Worm (Caenorhabditis elegans) whole organism, L4 larva: Measurements from ENCODE around the gene sav-1.
A peak's percentile ranks its signal among the peaks of the same experiment; 100 is the strongest.

ENCODE experiments used
- D1046.2 ChIP-seq: fragments of 200-800 bp; sonication (Bioruptor generic); IDR thresholded peaks from 2 replicates; pipeline ENCODE4 v1.3.6; 2022; ENCODE audit warnings: missing genetic modification characterization, missing compliant biosample characterization
- F44E2.7 ChIP-seq: fragments of 200-800 bp; sonication (Bioruptor generic); IDR thresholded peaks from 2 replicates; pipeline ENCODE4 v2.1.2; 2022; ENCODE audit warnings: missing genetic modification characterization, missing compliant biosample characterization
- F49E8.2 ChIP-seq: sonication (generic microtip); optimal IDR thresholded peaks from 2 replicates; lab custom pipeline; 2016; ENCODE audit warnings: missing compliant biosample characterization, mild to moderate bottlenecking, missing genetic modification characterization, borderline replicate concordance
- T26A8.4 ChIP-seq: fragments of 200-800 bp; sonication (Bioruptor generic); IDR thresholded peaks from 2 replicates; pipeline ENCODE4 v1.3.6; 2022; ENCODE audit warnings: missing genetic modification characterization, missing compliant biosample characterization
- Y5F2A.4 ChIP-seq: fragments of 200-800 bp; sonication (Bioruptor generic); optimal IDR thresholded peaks from 2 replicates; lab custom pipeline; 2018; ENCODE audit warnings: mild to moderate bottlenecking, missing genetic modification characterization, missing compliant biosample characterization
- Y75B8A.6 ChIP-seq: fragments of 200-800 bp; sonication (Bioruptor generic); IDR thresholded peaks from 2 replicates; pipeline ENCODE4 v1.3.6; 2022; ENCODE audit warnings: missing genetic modification reagents, missing genetic modification characterization, missing compliant biosample characterization
- aha-1 ChIP-seq: fragments of 150-350 bp; peaks from one replicate; lab custom pipeline; 2014; ENCODE audit warnings: missing biosample characterization, missing genetic modification characterization
- ama-1 ChIP-seq: fragments of 150-350 bp; optimal IDR thresholded peaks from 2 replicates; lab custom pipeline; 2014; ENCODE audit warnings: inconsistent platforms, mixed read lengths
- attf-4 ChIP-seq: sonication (generic microtip); optimal IDR thresholded peaks from 3 replicates; lab custom pipeline; 2017; ENCODE audit warnings: missing biosample characterization, missing genetic modification characterization
- ceh-20 ChIP-seq: fragments of 200-800 bp; sonication (Bioruptor generic); IDR thresholded peaks from 2 replicates; pipeline ENCODE4 v1.3.6; 2022; ENCODE audit warnings: missing genetic modification reagents, missing genetic modification characterization, missing compliant biosample characterization
- ceh-28 ChIP-seq: fragments of 150-350 bp; optimal IDR thresholded peaks from 2 replicates; lab custom pipeline; 2014; ENCODE audit warnings: missing biosample characterization, missing genetic modification reagents, missing genetic modification characterization
- daf-12 ChIP-seq: fragments of 150-350 bp; optimal IDR thresholded peaks from 2 replicates; lab custom pipeline; 2014; ENCODE audit warnings: missing biosample characterization, missing genetic modification reagents, missing genetic modification characterization
- daf-16 ChIP-seq, 3 experiments: sonication (generic microtip); optimal IDR thresholded peaks; 2 replicates each; lab custom pipeline; 2016 to 2017; ENCODE audit warnings: missing genetic modification characterization in 3 of 3, missing genetic modification reagents in 3 of 3, mild to moderate bottlenecking in 2 of 3, missing compliant biosample characterization in 2 of 3, missing biosample characterization in 1 of 3, moderate library complexity in 1 of 3
- daf-8 ChIP-seq: fragments of 200-800 bp; sonication (Bioruptor generic); IDR thresholded peaks from 2 replicates; pipeline ENCODE4 v1.3.6; 2022; ENCODE audit warnings: missing genetic modification characterization, missing compliant biosample characterization
- dmd-6 ChIP-seq: fragments of 200-800 bp; sonication (Bioruptor generic); IDR thresholded peaks from 2 replicates; pipeline ENCODE4 v1.3.6; 2022; ENCODE audit warnings: missing genetic modification reagents, missing genetic modification characterization, missing compliant biosample characterization
- dmd-8 ChIP-seq: fragments of 200-800 bp; sonication (Bioruptor generic); IDR thresholded peaks from 2 replicates; pipeline ENCODE4 v1.3.6; 2022; ENCODE audit warnings: missing genetic modification characterization, missing compliant biosample characterization
- dve-1 ChIP-seq: sonication (generic microtip); optimal IDR thresholded peaks from 2 replicates; lab custom pipeline; 2017; ENCODE audit warnings: antibody characterized with exemption, mild to moderate bottlenecking, missing genetic modification characterization, missing compliant biosample characterization; ENCODE audit not compliant: insufficient read depth
- egl-43 ChIP-seq: fragments of 200-800 bp; sonication (Bioruptor generic); IDR thresholded peaks from 2 replicates; pipeline ENCODE4 v1.3.6; 2022; ENCODE audit warnings: missing genetic modification reagents, missing genetic modification characterization, missing compliant biosample characterization
- fkh-10 ChIP-seq: fragments of 150-350 bp; optimal IDR thresholded peaks from 2 replicates; lab custom pipeline; 2014; ENCODE audit warnings: missing biosample characterization, missing genetic modification reagents, missing genetic modification characterization
- gei-8 ChIP-seq: fragments of 200-800 bp; sonication (Bioruptor generic); optimal IDR thresholded peaks from 2 replicates; lab custom pipeline; 2018; ENCODE audit warnings: mild to moderate bottlenecking, missing genetic modification characterization, missing compliant biosample characterization
- hif-1 ChIP-seq, 2 experiments: sonication (generic microtip); optimal IDR thresholded peaks; 2 replicates each; lab custom pipeline; 2016 to 2017; ENCODE audit warnings: missing compliant biosample characterization in 2 of 2, missing genetic modification characterization in 2 of 2, missing genetic modification reagents in 2 of 2, missing genotype in 2 of 2, mild to moderate bottlenecking in 1 of 2
- hlh-11 ChIP-seq: fragments of 200-800 bp; sonication (Bioruptor generic); optimal IDR thresholded peaks from 2 replicates; lab custom pipeline; 2018; ENCODE audit warnings: mild to moderate bottlenecking, missing genetic modification characterization, missing compliant biosample characterization
- hmg-1.1 ChIP-seq: fragments of 200-800 bp; sonication (Bioruptor generic); IDR thresholded peaks from 2 replicates; pipeline ENCODE4 v1.3.6; 2022; ENCODE audit warnings: missing genetic modification reagents, missing genetic modification characterization, missing compliant biosample characterization
- jun-1 ChIP-seq: fragments of 150-350 bp; optimal IDR thresholded peaks from 2 replicates; lab custom pipeline; 2014; ENCODE audit warnings: missing biosample characterization, missing genetic modification reagents, missing genetic modification characterization
- lin-1 ChIP-seq: fragments of 200-800 bp; sonication (Bioruptor generic); IDR thresholded peaks from 2 replicates; pipeline ENCODE4 v1.3.6; 2022; ENCODE audit warnings: missing genetic modification reagents, missing genetic modification characterization, missing compliant biosample characterization
- lin-15B ChIP-seq: fragments of 150-350 bp; sonication (generic microtip); optimal IDR thresholded peaks from 3 replicates; lab custom pipeline; 2014; ENCODE audit warnings: missing biosample characterization, missing genetic modification characterization
- lin-39 ChIP-seq: fragments of 150-350 bp; optimal IDR thresholded peaks from 2 replicates; lab custom pipeline; 2014; ENCODE audit warnings: missing biosample characterization, missing genetic modification reagents, missing genetic modification characterization
- mdt-29 ChIP-seq: fragments of 200-800 bp; sonication (Bioruptor generic); IDR thresholded peaks from 2 replicates; pipeline ENCODE4 v1.3.6; 2022; ENCODE audit warnings: missing genetic modification reagents, missing genetic modification characterization, missing compliant biosample characterization
- mep-1 ChIP-seq: fragments of 150-350 bp; sonication (generic microtip); optimal IDR thresholded peaks from 3 replicates; lab custom pipeline; 2014; ENCODE audit warnings: missing biosample characterization, missing genetic modification characterization
- mes-2 ChIP-seq: sonication (generic microtip); optimal IDR thresholded peaks from 2 replicates; lab custom pipeline; 2016; ENCODE audit warnings: missing genotype, mild to moderate bottlenecking, missing genetic modification characterization, missing compliant biosample characterization; ENCODE audit not compliant: poor library complexity, severe bottlenecking
- mxl-3 ChIP-seq: fragments of 200-800 bp; sonication (Bioruptor generic); optimal IDR thresholded peaks from 2 replicates; lab custom pipeline; 2018; ENCODE audit warnings: mild to moderate bottlenecking, missing genetic modification characterization, missing compliant biosample characterization
- nhr-102 ChIP-seq: sonication (generic microtip); optimal IDR thresholded peaks from 2 replicates; lab custom pipeline; 2016; ENCODE audit warnings: mild to moderate bottlenecking, missing genetic modification characterization, moderate library complexity, missing compliant biosample characterization
- nhr-11 ChIP-seq: fragments of 150-350 bp; optimal IDR thresholded peaks from 2 replicates; lab custom pipeline; 2014; ENCODE audit warnings: missing biosample characterization, missing genetic modification characterization
- nhr-237 ChIP-seq: sonication (generic microtip); optimal IDR thresholded peaks from 2 replicates; lab custom pipeline; 2017; ENCODE audit warnings: missing biosample characterization, missing genetic modification characterization
- nhr-41 ChIP-seq: fragments of 200-800 bp; sonication (Bioruptor generic); IDR thresholded peaks from 2 replicates; pipeline ENCODE4 v1.3.6; 2022; ENCODE audit warnings: missing genetic modification reagents, missing genetic modification characterization, missing compliant biosample characterization
- nhr-6 ChIP-seq: fragments of 150-350 bp; optimal IDR thresholded peaks from 2 replicates; lab custom pipeline; 2014; ENCODE audit warnings: missing biosample characterization, missing genetic modification characterization
- pqm-1 ChIP-seq: sonication (generic microtip); optimal IDR thresholded peaks from 2 replicates; lab custom pipeline; 2017; ENCODE audit warnings: missing biosample characterization, missing genetic modification characterization
- rbr-2 ChIP-seq: sonication (generic microtip); optimal IDR thresholded peaks from 2 replicates; lab custom pipeline; 2016; ENCODE audit warnings: missing genotype, missing genetic modification characterization, missing compliant biosample characterization
- sdz-12 ChIP-seq: fragments of 200-800 bp; sonication (Bioruptor generic); optimal IDR thresholded peaks from 2 replicates; lab custom pipeline; 2018; ENCODE audit warnings: mild to moderate bottlenecking, missing genetic modification characterization, missing compliant biosample characterization
- set-16 ChIP-seq: fragments of 200-800 bp; sonication (Bioruptor generic); IDR thresholded peaks from 2 replicates; pipeline ENCODE4 v1.3.6; 2022; ENCODE audit warnings: missing genetic modification reagents, missing genetic modification characterization, missing compliant biosample characterization
- skn-1 ChIP-seq: fragments of 150-350 bp; optimal IDR thresholded peaks from 2 replicates; lab custom pipeline; 2014; ENCODE audit warnings: missing biosample characterization, missing genetic modification characterization
- spr-3 ChIP-seq: fragments of 200-800 bp; sonication (Bioruptor generic); optimal IDR thresholded peaks from 2 replicates; lab custom pipeline; 2018; ENCODE audit warnings: mild to moderate bottlenecking, missing genetic modification characterization, missing compliant biosample characterization
- tag-97 ChIP-seq: fragments of 200-800 bp; sonication (Bioruptor generic); IDR thresholded peaks from 2 replicates; pipeline ENCODE4 v1.3.6; 2022; ENCODE audit warnings: missing genetic modification characterization, missing compliant biosample characterization
- tra-1 ChIP-seq: fragments of 200-800 bp; sonication (Bioruptor generic); IDR thresholded peaks from 2 replicates; pipeline ENCODE4 v1.3.6; 2022; ENCODE audit warnings: missing genetic modification reagents, missing genetic modification characterization, missing compliant biosample characterization
- unc-39 ChIP-seq: sonication (generic microtip); optimal IDR thresholded peaks from 2 replicates; lab custom pipeline; 2017; ENCODE audit warnings: missing biosample characterization, missing genetic modification characterization
- unc-62 ChIP-seq, 3 experiments: fragments of 150-350 bp in 1 of 3; sonication (generic microtip); optimal IDR thresholded peaks in 2 of 3; peaks in 1 of 3; 1 replicate in 1 of 3; 2 replicates in 2 of 3; lab custom pipeline; 2014 to 2017; ENCODE audit warnings: missing biosample characterization in 3 of 3, missing genetic modification characterization in 3 of 3, missing genetic modification reagents in 3 of 3, missing genotype in 1 of 3
- vab-7 ChIP-seq: fragments of 200-800 bp; sonication (Bioruptor generic); IDR thresholded peaks from 2 replicates; pipeline ENCODE4 v1.3.6; 2022; ENCODE audit warnings: missing genetic modification reagents, missing genetic modification characterization, missing compliant biosample characterization
- zag-1 ChIP-seq: fragments of 150-350 bp; optimal IDR thresholded peaks from 2 replicates; lab custom pipeline; 2014; ENCODE audit warnings: missing biosample characterization, missing genetic modification characterization
- zfp-3 ChIP-seq: fragments of 200-800 bp; sonication (Bioruptor generic); conservative IDR thresholded peaks from 2 replicates; pipeline ENCODE4 v1.3.6; 2022; ENCODE audit warnings: missing genetic modification reagents, missing genetic modification characterization, missing compliant biosample characterization
- zip-11 ChIP-seq: fragments of 200-800 bp; sonication (Bioruptor generic); IDR thresholded peaks from 2 replicates; pipeline ENCODE4 v1.3.6; 2022; ENCODE audit warnings: missing genetic modification characterization, missing compliant biosample characterization
- zip-2 ChIP-seq: fragments of 150-350 bp; optimal IDR thresholded peaks from 2 replicates; lab custom pipeline; 2014; ENCODE audit warnings: missing biosample characterization, missing genetic modification characterization

sav-1 gene

ce11 chrX:2237438-2237961 lies 49.5 kb downstream of the sav-1 start, which contains the start of gene vha-15:
Gene vha-15 (plus strand): TSS chrX:2237911.
- TF ChIP-seq lin-1 (GFP tag; lab: Robert Waterston, UW) = no peak
- TF ChIP-seq daf-8 = no peak
- TF ChIP-seq zip-11 = no peak
- TF ChIP-seq egl-43 = no peak
- peak; percentile 60 for TF ChIP-seq pqm-1
- no peak for TF ChIP-seq set-16 (GFP tag; lab: Robert Waterston, UW)
- TF ChIP-seq ceh-28 (tag; lab: Kevin White, UChicago) = peak; percentile 65
- TF ChIP-seq mxl-3 (GFP tag; lab: Kevin White, UChicago) = no peak
- TF ChIP-seq sdz-12 (GFP tag; lab: Kevin White, UChicago) = no peak
- peak; percentile 81 for TF ChIP-seq hlh-11 (tag; lab: Kevin White, UChicago)
- TF ChIP-seq vab-7 (GFP tag; lab: Robert Waterston, UW) = no peak; the same call in 1 of the 2 replicates
- no peak for TF ChIP-seq mdt-29
- peak; percentile 26 for TF ChIP-seq nhr-237
- TF ChIP-seq zfp-3 (GFP tag; lab: Robert Waterston, UW) = no peak
- TF ChIP-seq hmg-1.1 (GFP tag; lab: Robert Waterston, UW) = peak; percentile 78
- TF ChIP-seq D1046.2 (GFP tag; lab: Robert Waterston, UW) = no peak
- no peak for TF ChIP-seq spr-3 (GFP tag; lab: Kevin White, UChicago)
- TF ChIP-seq fkh-10 (GFP tag; lab: Kevin White, UChicago) = peak; percentile 72
- no peak for TF ChIP-seq F44E2.7
- no peak for TF ChIP-seq Y75B8A.6 (GFP tag; lab: Robert Waterston, UW)
- TF ChIP-seq skn-1 (tag; lab: Kevin White, UChicago) = no peak
- TF ChIP-seq jun-1 = no peak
- TF ChIP-seq gei-8 = no peak
- TF ChIP-seq nhr-102 (tag; lab: Kevin White, UChicago) = no peak
- TF ChIP-seq dve-1 (tag; lab: Kevin White, UChicago) = peak; percentile 80
- no peak for TF ChIP-seq daf-16 (GFP tag; optimal IDR thresholded peaks at IDR 0.05; lab: Kevin White, UChicago)
- peak; percentile 81 for TF ChIP-seq daf-16 (tag; optimal IDR thresholded peaks at IDR 0.05; lab: Kevin White, UChicago)
- TF ChIP-seq hif-1 (tag; optimal IDR thresholded peaks at IDR 0.05; lab: Kevin White, UChicago) = peak in 1 of 2 experiments; percentile 41
- TF ChIP-seq ceh-20 = no peak
- TF ChIP-seq F49E8.2 = no peak
- TF ChIP-seq zag-1 = no peak
- no peak for TF ChIP-seq daf-12 (tag; lab: Kevin White, UChicago)
- no peak for TF ChIP-seq nhr-41 (GFP tag; lab: Robert Waterston, UW)
- TF ChIP-seq mes-2 (tag; lab: Kevin White, UChicago) = peak; percentile 85
- peak; percentile 88 for TF ChIP-seq mep-1 (tag; lab: Kevin White, UChicago)
- no peak for TF ChIP-seq lin-39 (tag; lab: Kevin White, UChicago)
- TF ChIP-seq unc-62 (GFP tag; optimal IDR thresholded peaks at IDR 0.05 in 1 of 2; lab: Kevin White, UChicago) = peak in 1 of 2 experiments; percentile 81
- no peak for TF ChIP-seq unc-62 (tag; optimal IDR thresholded peaks at IDR 0.05; lab: Kevin White, UChicago)
- TF ChIP-seq ama-1 = no peak
- no peak for TF ChIP-seq tra-1
- peak; percentile 66 for TF ChIP-seq dmd-6
- TF ChIP-seq Y5F2A.4 (GFP tag; lab: Kevin White, UChicago) = no peak
- peak; percentile 89 for TF ChIP-seq aha-1 (tag; lab: Kevin White, UChicago)
- peak; percentile 68 for TF ChIP-seq nhr-6
- peak; percentile 82 for TF ChIP-seq rbr-2 (tag; lab: Kevin White, UChicago)
- TF ChIP-seq tag-97 = no peak
- TF ChIP-seq attf-4 (tag; lab: Kevin White, UChicago) = no peak
- no peak for TF ChIP-seq zip-2 (tag; lab: Kevin White, UChicago)
- no peak for TF ChIP-seq unc-39
- TF ChIP-seq dmd-8 (GFP tag; lab: Robert Waterston, UW) = no peak
- TF ChIP-seq lin-15B (tag; lab: Kevin White, UChicago) = no peak
- peak; percentile 61 for TF ChIP-seq nhr-11 (tag; lab: Kevin White, UChicago)
- TF ChIP-seq T26A8.4 (GFP tag; lab: Robert Waterston, UW) = no peak
